Worm (Caenorhabditis elegans) whole organism, early embryonic: ENCODE results near the gene C34B4.2.

Experiments
- F13C5.2 ChIP-seq: sonication (generic microtip); optimal IDR thresholded peaks from 2 replicates; lab custom pipeline; 2017; ENCODE audit warnings: mild to moderate bottlenecking, missing genetic modification characterization, inconsistent platforms, missing compliant biosample characterization
- ama-1 ChIP-seq: fragments of 150-350 bp; optimal IDR thresholded peaks from 2 replicates; lab custom pipeline; 2014
- ceh-36 ChIP-seq: sonication (generic microtip); optimal IDR thresholded peaks from 2 replicates; lab custom pipeline; 2016; ENCODE audit warnings: missing genetic modification characterization, inconsistent platforms, missing compliant biosample characterization
- ets-7 ChIP-seq: sonication (generic microtip); optimal IDR thresholded peaks from 2 replicates; lab custom pipeline; 2016; ENCODE audit warnings: missing genotype, missing genetic modification characterization, missing compliant biosample characterization
- flt-1 ChIP-seq: fragments of 200-800 bp; sonication (Bioruptor generic); IDR thresholded peaks from 2 replicates; pipeline ENCODE4 v1.3.6; 2022; ENCODE audit warnings: missing genetic modification characterization, missing compliant biosample characterization
- hmbx-1 ChIP-seq: sonication (generic microtip); optimal IDR thresholded peaks from 2 replicates; lab custom pipeline; 2016; ENCODE audit warnings: mild to moderate bottlenecking, missing genetic modification characterization, missing compliant biosample characterization
- hmg-4 ChIP-seq: fragments of 200-800 bp; sonication (Bioruptor generic); optimal IDR thresholded peaks from 2 replicates; lab custom pipeline; 2018; ENCODE audit warnings: mild to moderate bottlenecking, missing genetic modification characterization, missing compliant biosample characterization
- pes-1 ChIP-seq: fragments of 200-800 bp; sonication (Bioruptor generic); IDR thresholded peaks from 2 replicates; pipeline ENCODE4 v1.3.6; 2022; ENCODE audit warnings: missing genetic modification reagents, missing genetic modification characterization, missing compliant biosample characterization
- tbx-37 ChIP-seq: fragments of 200-800 bp; sonication (Bioruptor generic); conservative IDR thresholded peaks from 2 replicates; pipeline ENCODE4 v1.3.6; 2022; ENCODE audit warnings: missing genetic modification reagents, missing genetic modification characterization, missing compliant biosample characterization
- tra-4 ChIP-seq: sonication (generic microtip); optimal IDR thresholded peaks from 2 replicates; lab custom pipeline; 2017; ENCODE audit warnings: missing genetic modification characterization, missing compliant biosample characterization

- TF ChIP-seq hmbx-1 (tag; lab: Kevin White, UChicago) = no peak
- TF ChIP-seq ceh-36 = no peak
- TF ChIP-seq tbx-37 = no peak
- TF ChIP-seq flt-1 = no peak
- TF ChIP-seq ets-7 (tag; lab: Kevin White, UChicago) = no peak
- TF ChIP-seq F13C5.2 (tag; lab: Kevin White, UChicago) = no peak
- TF ChIP-seq ama-1 (lab: Kevin White, UChicago) = no peak
- no peak for TF ChIP-seq tra-4 (tag; lab: Kevin White, UChicago)
- TF ChIP-seq hmg-4 (GFP tag; lab: Kevin White, UChicago) = no peak
- no peak for TF ChIP-seq pes-1
Measured at ce11 chrV:13034604-13035003, 48.3 kb upstream of the C34B4.2 start, which contains the start of gene W07G4.7.
